Worm (Caenorhabditis elegans): ENCODE measurements around the gene gadr-4.
A peak's percentile ranks its signal among the peaks of the same experiment; 100 is the strongest.

Gene gadr-4

DNA sequence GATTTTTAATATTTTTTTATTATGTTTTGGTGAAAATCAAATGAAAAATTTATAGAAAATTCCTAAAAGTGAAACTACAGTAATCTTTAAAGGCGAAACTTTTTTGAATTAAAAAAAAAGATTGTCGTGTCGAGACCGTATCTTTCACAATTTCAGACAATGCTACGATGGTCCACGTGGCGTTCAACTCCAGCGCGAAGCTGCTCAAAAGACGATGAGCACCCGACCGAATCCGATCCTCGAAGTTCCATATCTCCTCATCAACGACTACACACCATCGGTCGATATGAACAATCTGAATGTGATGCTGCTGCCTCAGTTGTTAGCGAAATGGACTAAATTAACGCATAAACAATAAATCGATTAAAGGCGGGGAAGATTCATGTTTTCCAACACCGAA, 19.7 kb downstream of the gadr-4 start (continued):
- TF ChIP-seq Y56A3A.18 (GFP tag; IDR thresholded peaks at IDR 0.05) (0 out of 2 replicates have a peak, but pooled peaks have one; percentile 21), chd-7 (tag; optimal IDR thresholded peaks at IDR 0.05) (peak; percentile 46), F39B2.1 (GFP tag; IDR thresholded peaks at IDR 0.05) (peak; percentile 55; the same call in 1 of the 2 replicates), dpff-1 (tag; optimal IDR thresholded peaks at IDR 0.05) (peak; percentile 38), lsy-27 (tag; optimal IDR thresholded peaks at IDR 0.05; ENCODE audit: borderline replicate concordance, insufficient read depth) (no peak), tlf-1 (GFP tag; optimal IDR thresholded peaks at IDR 0.05) (peak; percentile 38), lag-1 (GFP tag; IDR thresholded peaks at IDR 0.05) (no peak), attf-5 (GFP tag; optimal IDR thresholded peaks at IDR 0.05) (peak; percentile 26), hmg-1.2 (GFP tag; IDR thresholded peaks at IDR 0.05) (peak; percentile 30), ZK185.1 (tag; optimal IDR thresholded peaks at IDR 0.05; ENCODE audit: poor library complexity, severe bottlenecking) (no peak), tbp1 (GFP tag; optimal IDR thresholded peaks at IDR 0.05) (peak; percentile 47), B0336.3 (GFP tag; IDR thresholded peaks at IDR 0.05) (peak; percentile 90), atf-7 (tag; optimal IDR thresholded peaks at IDR 0.05) (peak; percentile 58), somi-1 (GFP tag; optimal IDR thresholded peaks at IDR 0.05) (no peak)

DNA sequence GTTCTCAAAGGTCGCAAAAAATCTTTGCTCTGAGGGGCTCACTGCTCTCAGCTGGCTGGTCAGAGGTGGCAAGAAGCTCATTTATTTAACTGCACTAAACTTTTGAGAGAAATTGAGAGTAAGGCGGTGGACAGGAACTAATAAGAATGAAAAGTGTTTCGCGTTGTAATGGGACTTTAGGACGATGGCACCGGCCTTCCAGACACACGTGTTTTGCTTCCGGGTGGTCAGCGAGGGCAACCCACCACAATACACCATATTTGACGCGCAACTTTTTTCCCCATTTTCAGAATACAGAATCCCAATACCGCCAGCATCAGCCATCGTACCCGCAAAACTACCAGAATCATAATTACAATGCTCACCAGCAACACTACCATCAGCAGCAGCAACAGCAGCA, 22.3 kb downstream of the gadr-4 start:
- no peak for TF ChIP-seq madf-8 (GFP tag; conservative IDR thresholded peaks at IDR 0.05)
- TF ChIP-seq fkh-3 (tag; optimal IDR thresholded peaks at IDR 0.05), result no peak
- no peak for TF ChIP-seq dpl-1 (GFP tag; optimal IDR thresholded peaks at IDR 0.05)
- no peak for TF ChIP-seq F52B5.7 (tag; optimal IDR thresholded peaks at IDR 0.05)
- no peak for TF ChIP-seq F57A8.1 (GFP tag; optimal IDR thresholded peaks at IDR 0.05)
- TF ChIP-seq sdz-38 (tag; optimal IDR thresholded peaks at IDR 0.05), result no peak
- no peak for TF ChIP-seq nhr-120 (GFP tag; IDR thresholded peaks at IDR 0.05)
- no peak for TF ChIP-seq T07F8.4 (tag; optimal IDR thresholded peaks at IDR 0.05)
- no peak for TF ChIP-seq madf-3 (GFP tag; IDR thresholded peaks at IDR 0.05)
- no peak for TF ChIP-seq ceh-91 (GFP tag; IDR thresholded peaks at IDR 0.05)

ce11 chrII:4038541-4038940, 23.8 kb downstream of the gadr-4 start, which contains the start of gene pqn-48:
pqn-48 (plus strand) TSS chrII:4038884.
- TF ChIP-seq sptf-2 (GFP tag; optimal IDR thresholded peaks at IDR 0.05) (no peak), zfh-2 (GFP tag; conservative IDR thresholded peaks at IDR 0.05) (peak; percentile 60; the same call in 1 of the 2 replicates)

ce11 chrII:4032293-4032692, 30.1 kb downstream of the gadr-4 start, which contains the start of gene K07D4.4:
K07D4.4 (minus strand) TSS chrII:4032393.
- TF ChIP-seq hlh-26 (GFP tag; conservative IDR thresholded peaks at IDR 0.05) (no peak), lin-40 (tag; optimal IDR thresholded peaks at IDR 0.05) (no peak), sptf-2 (GFP tag; optimal IDR thresholded peaks at IDR 0.05) (no peak), attf-5 (GFP tag; optimal IDR thresholded peaks at IDR 0.05) (no peak), F33H1.4 (GFP tag; IDR thresholded peaks at IDR 0.05) (no peak), K12H6.12 (tag; optimal IDR thresholded peaks at IDR 0.05) (no peak), aptf-3 (GFP tag; IDR thresholded peaks at IDR 0.05) (no peak), Y53G8AR.9 (GFP tag; conservative IDR thresholded peaks at IDR 0.05) (no peak), lin-35 (GFP tag; optimal IDR thresholded peaks at IDR 0.05) (no peak), lsy-27 (tag; optimal IDR thresholded peaks at IDR 0.05; ENCODE audit: borderline replicate concordance, insufficient read depth) (no peak), zim-3 (tag; optimal IDR thresholded peaks at IDR 0.05) (no peak), ceh-79 (tag; optimal IDR thresholded peaks at IDR 0.05) (no peak), K11D2.4 (GFP tag; IDR thresholded peaks at IDR 0.05) (no peak), ceh-27 (GFP tag; optimal IDR thresholded peaks at IDR 0.05) (no peak), ztf-6 (GFP tag; IDR thresholded peaks at IDR 0.05) (no peak), mel-28 (tag; optimal IDR thresholded peaks at IDR 0.05; ENCODE audit: borderline replicate concordance) (no peak), dox-1 (GFP tag; IDR thresholded peaks at IDR 0.05) (no peak), cebp-2 (GFP tag; IDR thresholded peaks at IDR 0.05) (no peak), sdz-38 (tag; optimal IDR thresholded peaks at IDR 0.05) (no peak), ztf-25 (GFP tag; IDR thresholded peaks at IDR 0.05) (no peak)

Data from whole organism, young adult.